Worm (Caenorhabditis elegans) whole organism, L4 larva: ENCODE results near the gene C05E4.7.

Experiments used
- F44E2.7 ChIP-seq: fragments of 200-800 bp; sonication (Bioruptor generic); IDR thresholded peaks from 2 replicates; pipeline ENCODE4 v2.1.2; 2022; ENCODE audit warnings: missing genetic modification characterization, missing compliant biosample characterization
- lin-13 ChIP-seq: fragments of 150-350 bp; optimal IDR thresholded peaks from 2 replicates; lab custom pipeline; 2014; ENCODE audit warnings: missing biosample characterization, missing genetic modification reagents, missing genetic modification characterization
- nhr-76 ChIP-seq: fragments of 150-350 bp; optimal IDR thresholded peaks from 2 replicates; lab custom pipeline; 2014; ENCODE audit warnings: missing biosample characterization, missing genetic modification characterization
- nhr-77 ChIP-seq: fragments of 150-350 bp; optimal IDR thresholded peaks from 2 replicates; lab custom pipeline; 2014; ENCODE audit warnings: missing biosample characterization, missing genetic modification characterization

ce11 chrV:743348-743747, 1.4 kb downstream of the C05E4.7 start, which contains the start of gene str-134:
- TF ChIP-seq lin-13 (GFP tag; lab: Kevin White, UChicago): no peak
- no peak for TF ChIP-seq F44E2.7 (GFP tag; lab: Robert Waterston, UW)
- TF ChIP-seq nhr-76 (tag; lab: Kevin White, UChicago): no peak
- TF ChIP-seq nhr-77 (tag; lab: Kevin White, UChicago): no peak
